Worm (Caenorhabditis elegans) whole organism, midembryonic: Measurements from ENCODE around the gene glb-4.

Experiments used
- flt-1 ChIP-seq: fragments of 200-800 bp; sonication (Bioruptor generic); IDR thresholded peaks from 2 replicates; pipeline ENCODE4 v1.3.6; 2022; ENCODE audit warnings: missing genetic modification characterization, missing compliant biosample characterization
- klf-2 ChIP-seq: fragments of 200-800 bp; sonication (Bioruptor generic); conservative IDR thresholded peaks from 2 replicates; pipeline ENCODE4 v1.3.6; 2022; ENCODE audit warnings: missing genetic modification reagents, missing genetic modification characterization, missing compliant biosample characterization
- ref-1 ChIP-seq: fragments of 200-800 bp; sonication (Bioruptor generic); conservative IDR thresholded peaks from 2 replicates; pipeline ENCODE4 v1.3.6; 2022; ENCODE audit warnings: missing genetic modification reagents, missing genetic modification characterization, missing compliant biosample characterization
- ztf-23 ChIP-seq: fragments of 200-800 bp; sonication (Bioruptor generic); IDR thresholded peaks from 2 replicates; pipeline ENCODE4 v1.3.6; 2022; ENCODE audit warnings: missing genetic modification reagents, missing genetic modification characterization, missing compliant biosample characterization

ce11 chrII:11142571-11142970 lies 31.6 kb upstream of the glb-4 start, which contains the start of gene arrd-6:
- TF ChIP-seq ref-1 (GFP tag; lab: Robert Waterston, UW) (no peak), ztf-23 (no peak), klf-2 (GFP tag; lab: Robert Waterston, UW) (no peak), flt-1 (GFP tag; lab: Robert Waterston, UW) (no peak)
